Fruit fly (Drosophila melanogaster) whole organism, adult: ENCODE results near the gene CG9915.

Experiments
- CG12768 ChIP-seq: fragments of 200-800 bp; sonication (Bioruptor generic); optimal IDR thresholded peaks from 2 replicates; lab custom pipeline; 2017; ENCODE audit warnings: missing biosample characterization, missing genetic modification characterization, mild to moderate bottlenecking, moderate library complexity, missing genetic modification reagents
- Hr96 ChIP-seq: fragments of 200-800 bp; sonication (Bioruptor generic); optimal IDR thresholded peaks from 2 replicates; lab custom pipeline; 2016; ENCODE audit warnings: missing biosample characterization, missing genetic modification characterization
- Mnt ChIP-seq: fragments of 200-800 bp; sonication (Bioruptor generic); optimal IDR thresholded peaks from 2 replicates; lab custom pipeline; 2016; ENCODE audit warnings: missing biosample characterization, mild to moderate bottlenecking, missing genetic modification characterization

DNA sequence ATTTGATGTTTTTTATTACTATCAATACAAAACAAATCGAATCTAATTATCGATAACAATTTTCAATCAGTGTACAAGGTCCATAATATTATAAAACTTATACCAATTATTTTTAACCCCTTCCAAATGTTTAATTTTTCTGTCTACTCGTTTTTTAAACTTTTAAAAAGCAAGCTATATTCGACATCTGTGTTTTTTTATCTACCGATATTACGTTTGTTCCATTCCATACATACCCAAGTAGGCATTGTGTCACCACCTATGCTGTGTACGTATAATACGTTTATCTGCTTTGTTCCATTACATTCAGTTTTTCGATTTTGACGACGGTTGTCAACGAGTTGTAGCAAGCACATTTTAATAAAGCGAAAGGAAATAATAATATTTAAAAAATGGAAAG lies 48.4 kb upstream of the CG9915 start, which contains the start of gene nonA:
- TF ChIP-seq Hr96 (GFP tag; lab: Kevin White, UChicago) (no peak), CG12768 (GFP tag; lab: Kevin White, UChicago) (no peak), Mnt (GFP tag; lab: Kevin White, UChicago) (peak; percentile 41)
